Fruit fly (Drosophila melanogaster) whole organism, embryonic: ENCODE measurements around the gene ATPsyngamma.

ENCODE experiments used
- CG15601 ChIP-seq: fragments of 200-800 bp; sonication (Bioruptor generic); optimal IDR thresholded peaks from 3 replicates; lab custom pipeline; 2019; ENCODE audit warnings: missing biosample characterization, mild to moderate bottlenecking, missing genetic modification characterization, moderate library complexity
- CG2678 ChIP-seq: fragments of 200-800 bp; sonication (Bioruptor generic); optimal IDR thresholded peaks from 3 replicates; lab custom pipeline; 2019; ENCODE audit warnings: missing biosample characterization, mild to moderate bottlenecking, missing genetic modification characterization, moderate library complexity
- HLHmδ ChIP-seq: fragments of 200-800 bp; sonication (Bioruptor generic); optimal IDR thresholded peaks from 2 replicates; lab custom pipeline; 2018; ENCODE audit warnings: missing biosample characterization, mild to moderate bottlenecking, missing genetic modification characterization, moderate library complexity
- pros ChIP-seq: fragments of 200-800 bp; sonication (Bioruptor generic); optimal IDR thresholded peaks from 3 replicates; lab custom pipeline; 2019; ENCODE audit warnings: missing biosample characterization, mild to moderate bottlenecking, missing genetic modification characterization, moderate library complexity
- repo ChIP-seq: fragments of 200-800 bp; sonication (Bioruptor generic); optimal IDR thresholded peaks from 2 replicates; lab custom pipeline; 2016; ENCODE audit warnings: missing biosample characterization, missing genetic modification characterization
- sens-2 ChIP-seq: fragments of 200-800 bp; sonication (Bioruptor generic); IDR thresholded peaks from 2 replicates; pipeline ENCODE4 v1.3.6; 2022; ENCODE audit warnings: missing biosample characterization, missing genetic modification characterization
- stc ChIP-seq: fragments of 200-800 bp; sonication (Bioruptor generic); IDR thresholded peaks from 2 replicates; pipeline ENCODE4 v1.3.6; 2022; ENCODE audit warnings: missing biosample characterization, missing genetic modification characterization
- twi ChIP-seq: fragments of 200-800 bp; optimal IDR thresholded peaks from 2 replicates; lab custom pipeline; 2019; ENCODE audit warnings: missing biosample characterization, mild to moderate bottlenecking, missing genetic modification characterization, moderate library complexity

- TF ChIP-seq stc (GFP tag; lab: Robert Waterston, UW) (no peak), repo (GFP tag; lab: Kevin White, UChicago) (no peak), CG15601 (tag; lab: Kevin White, UChicago) (no peak), pros (GFP tag; lab: Kevin White, UChicago) (no peak), twi (tag; lab: Kevin White, UChicago) (no peak), CG2678 (tag; lab: Kevin White, UChicago) (no peak), sens-2 (no peak), HLHmδ (GFP tag; lab: Kevin White, UChicago) (no peak)
Observed at dm6 chr3R:29749304-29750066, 522 bp upstream of the ATPsyngamma start.
